Fruit fly (Drosophila melanogaster): ENCODE results near the gene CG13946.
A peak's percentile ranks its signal among the peaks of the same experiment; 100 is the strongest.

Gene CG13946

dm6 chr2L:817850-818249, 41.5 kb downstream of the CG13946 start, which contains the start of gene CG15880:
CG15880 (minus strand) TSS chr2L:817950.
- no peak for TF ChIP-seq svp (GFP tag)
- no peak for TF ChIP-seq CG11762 (GFP tag; optimal IDR thresholded peaks at IDR 0.05; ENCODE audit: insufficient read depth)
- no peak for TF ChIP-seq Hr38 (GFP tag; optimal IDR thresholded peaks at IDR 0.05)
- TF ChIP-seq Ets96B (tag; optimal IDR thresholded peaks at IDR 0.05) = no peak
- TF ChIP-seq salr (GFP tag; optimal IDR thresholded peaks at IDR 0.05) = no peak
- TF ChIP-seq Sox15 (GFP tag; optimal IDR thresholded peaks at IDR 0.05) = no peak
- TF ChIP-seq CG6792 (GFP tag; optimal IDR thresholded peaks at IDR 0.05) = no peak
- no peak for TF ChIP-seq Smox (GFP tag; optimal IDR thresholded peaks at IDR 0.05)
- TF ChIP-seq achi (GFP tag; optimal IDR thresholded peaks at IDR 0.05) = no peak

dm6 chr2L:819315-820032, 43.1 kb downstream of the CG13946 start, which contains the start of the genes PGAP2 and Clp:
PGAP2 (minus strand) TSS chr2L:819508.
Clp (plus strand) TSS chr2L:819964.
- TF ChIP-seq dac (GFP tag; optimal IDR thresholded peaks at IDR 0.05) (no peak), CG3032 (tag; optimal IDR thresholded peaks at IDR 0.05) (peak; percentile 74), eg (GFP tag; IDR thresholded peaks at IDR 0.05) (peak; percentile 71), esn (GFP tag; optimal IDR thresholded peaks at IDR 0.05) (peak; percentile 80), CG8119 (GFP tag; IDR thresholded peaks at IDR 0.05) (peak; percentile 46; the same call in 2 of the 3 replicates), Sox14 (GFP tag; optimal IDR thresholded peaks at IDR 0.05) (peak; percentile 64), Sox102F (GFP tag; optimal IDR thresholded peaks at IDR 0.05) (no peak), CG6163 (GFP tag; IDR thresholded peaks at IDR 0.05) (peak; percentile 69), Ets96B (tag; optimal IDR thresholded peaks at IDR 0.05) (peak; percentile 69), CG6792 (GFP tag; optimal IDR thresholded peaks at IDR 0.05) (peak; percentile 50), fd59A (GFP tag; optimal IDR thresholded peaks at IDR 0.05) (peak; percentile 51), CG16779 (tag; optimal IDR thresholded peaks at IDR 0.05) (no peak), lz (GFP tag; optimal IDR thresholded peaks at IDR 0.05) (peak; percentile 76), Ets21C (GFP tag; optimal IDR thresholded peaks at IDR 0.05) (peak; percentile 70), CG1621 (tag; optimal IDR thresholded peaks at IDR 0.05) (no peak), Hr38 (GFP tag; optimal IDR thresholded peaks at IDR 0.05) (no peak), Eip75B (GFP tag; optimal IDR thresholded peaks at IDR 0.05) (no peak), fd85E (GFP tag; optimal IDR thresholded peaks at IDR 0.05) (no peak), CG31627 (GFP tag; optimal IDR thresholded peaks at IDR 0.05) (peak; percentile 71), CG32006 (GFP tag; optimal IDR thresholded peaks at IDR 0.05) (no peak), pdm3 (GFP tag; optimal IDR thresholded peaks at IDR 0.05) (no peak), CG11762 (GFP tag; optimal IDR thresholded peaks at IDR 0.05; ENCODE audit: insufficient read depth) (peak; percentile 45), vri (GFP tag; optimal IDR thresholded peaks at IDR 0.05) (no peak), CG15336 (GFP tag; IDR thresholded peaks at IDR 0.05) (peak; percentile 43; the same call in 1 of the 2 replicates), net (GFP tag; optimal IDR thresholded peaks at IDR 0.05) (no peak), salr (GFP tag; optimal IDR thresholded peaks at IDR 0.05) (peak in 1 of 2 experiments; percentile 14), ss (GFP tag; optimal IDR thresholded peaks at IDR 0.05) (peak in 1 of 2 experiments; percentile 48), CG3919 (GFP tag; optimal IDR thresholded peaks at IDR 0.05) (peak; percentile 44), Eip78C (GFP tag) (peak; percentile 90), svp (GFP tag) (peak; percentile 86), topi (GFP tag; optimal IDR thresholded peaks at IDR 0.05) (no peak), CG8632 (GFP tag; optimal IDR thresholded peaks at IDR 0.05) (peak; percentile 41), Hr39 (GFP tag; optimal IDR thresholded peaks at IDR 0.05) (peak; percentile 64), CG11294 (GFP tag; IDR thresholded peaks at IDR 0.05) (no peak; the same call in 1 of the 2 replicates), CG8319 (GFP tag; optimal IDR thresholded peaks at IDR 0.05) (no peak), CG11902 (GFP tag; optimal IDR thresholded peaks at IDR 0.05) (peak; percentile 43), acj6 (GFP tag; optimal IDR thresholded peaks at IDR 0.05) (peak; percentile 71), CG6854 (GFP tag; optimal IDR thresholded peaks at IDR 0.05) (peak; percentile 1), spab (GFP tag; optimal IDR thresholded peaks at IDR 0.05) (peak; percentile 12), Eip93F (GFP tag; optimal IDR thresholded peaks at IDR 0.05) (peak; percentile 63), OdsH (GFP tag; optimal IDR thresholded peaks at IDR 0.05) (no peak), CG9139 (GFP tag; optimal IDR thresholded peaks at IDR 0.05) (no peak), Blimp-1 (GFP tag; optimal IDR thresholded peaks at IDR 0.05) (peak; percentile 3), CG4318 (GFP tag; optimal IDR thresholded peaks at IDR 0.05) (no peak), Met (GFP tag; optimal IDR thresholded peaks at IDR 0.05) (no peak)
